Worm (Caenorhabditis elegans): Measurements from ENCODE around the gene nhr-231.

nhr-231 gene

ce11 chrV:18786694-18787093 is 4.1 kb upstream of the nhr-231 start, which contains the start of gene Y17D7B.3:
Gene Y17D7B.3 (minus strand): TSS chrV:18786794.
- TF ChIP-seq lsy-2 (tag; optimal IDR thresholded peaks at IDR 0.05) = no peak
- no peak for TF ChIP-seq ceh-63 (GFP tag; optimal IDR thresholded peaks at IDR 0.05)
- TF ChIP-seq efl-1 (optimal IDR thresholded peaks at IDR 0.05) = no peak
- TF ChIP-seq efl-1 (GFP tag; optimal IDR thresholded peaks at IDR 0.05 in 1 of 2) = no peak
- no peak for TF ChIP-seq egl-27 (tag; optimal IDR thresholded peaks at IDR 0.05)
- TF ChIP-seq unc-130 (tag; optimal IDR thresholded peaks at IDR 0.05) = no peak
- no peak for TF ChIP-seq grh-1 (GFP tag; IDR thresholded peaks at IDR 0.05)
- no peak for TF ChIP-seq alr-1 (tag; optimal IDR thresholded peaks at IDR 0.05; ENCODE audit: borderline replicate concordance)
- no peak for TF ChIP-seq dsc-1 (tag; optimal IDR thresholded peaks at IDR 0.05)
- TF ChIP-seq lin-39 (tag; optimal IDR thresholded peaks at IDR 0.05) = no peak
- TF ChIP-seq ztf-11 (tag; optimal IDR thresholded peaks at IDR 0.05) = no peak

ce11 chrV:18787417-18787918 is 3.3 kb upstream of the nhr-231 start, which contains the start of gene Y17D7B.2:
Gene Y17D7B.2 (plus strand): TSS chrV:18787739.
- TF ChIP-seq pag-3 (tag; optimal IDR thresholded peaks at IDR 0.05; ENCODE audit: borderline replicate concordance, insufficient read depth) (no peak), nhr-47 (tag; optimal IDR thresholded peaks at IDR 0.05) (no peak), tbx-2 (tag; optimal IDR thresholded peaks at IDR 0.05) (no peak), tlp-1 (tag; optimal IDR thresholded peaks at IDR 0.05) (no peak), zip-4 (GFP tag; optimal IDR thresholded peaks at IDR 0.05) (peak; percentile 36), grh-1 (GFP tag; IDR thresholded peaks at IDR 0.05) (no peak)

ce11 chrV:18800811-18801210 is 10.1 kb downstream of the nhr-231 start, which contains the start of gene nhr-170:
Gene nhr-170 (minus strand): TSS chrV:18800826.
- TF ChIP-seq aly-2 (tag; optimal IDR thresholded peaks at IDR 0.05) = no peak
- no peak for TF ChIP-seq unc-86 (tag; optimal IDR thresholded peaks at IDR 0.05)
- TF ChIP-seq C16A3.4 (tag; optimal IDR thresholded peaks at IDR 0.05) = no peak
- no peak for TF ChIP-seq lin-15B (tag; optimal IDR thresholded peaks at IDR 0.05)
- TF ChIP-seq tbx-2 (tag; optimal IDR thresholded peaks at IDR 0.05) = no peak
- TF ChIP-seq nhr-84 (tag; optimal IDR thresholded peaks at IDR 0.05) = no peak
- no peak for TF ChIP-seq lin-35 (GFP tag; optimal IDR thresholded peaks at IDR 0.05)
- no peak for TF ChIP-seq pax-3 (tag; optimal IDR thresholded peaks at IDR 0.05)

- TF ChIP-seq C16A3.4 (tag; optimal IDR thresholded peaks at IDR 0.05) (no peak), unc-98 (GFP tag; IDR thresholded peaks at IDR 0.05) (no peak), ama-1 (optimal IDR thresholded peaks at IDR 0.05) (no peak), nhr-20 (tag; optimal IDR thresholded peaks at IDR 0.05) (no peak), mab-9 (GFP tag; IDR thresholded peaks at IDR 0.05) (no peak), nhr-28 (tag; optimal IDR thresholded peaks at IDR 0.05) (no peak)
Measured at ce11 chrV:18802077-18802476, 11.3 kb downstream of the nhr-231 start, which contains the start of gene C54E10.11. Gene C54E10.11 (minus strand): TSS chrV:18802177.

DNA sequence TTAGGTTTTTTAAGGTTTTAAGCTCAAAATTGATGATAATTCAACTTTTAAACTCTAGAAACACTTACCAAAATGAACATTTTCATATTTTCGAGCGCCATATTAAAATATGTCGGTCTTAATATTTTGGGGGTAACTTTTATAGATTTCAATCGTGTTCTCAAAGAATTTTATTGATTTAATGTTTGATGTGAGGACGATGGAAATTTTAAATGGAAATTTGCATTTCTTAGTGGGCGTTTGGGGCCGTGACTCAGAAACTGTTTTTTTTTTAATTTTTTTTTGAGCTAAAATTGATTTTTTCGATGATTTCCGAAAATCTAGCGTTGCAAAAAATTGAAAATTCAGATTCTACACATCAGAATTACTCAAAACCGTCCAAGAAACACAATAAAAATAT is 12.5 kb downstream of the nhr-231 start, which contains the start of gene C54E10.10:
Gene C54E10.10, minus strand, starts transcription at position 101 of the 400 bp plus-strand sequence.
- TF ChIP-seq lin-35 (GFP tag; optimal IDR thresholded peaks at IDR 0.05) (no peak), nhr-12 (tag; optimal IDR thresholded peaks at IDR 0.05) (no peak), efl-1 (optimal IDR thresholded peaks at IDR 0.05) (no peak), efl-1 (GFP tag; optimal IDR thresholded peaks at IDR 0.05 in 1 of 2) (peak in 1 of 2 experiments; percentile 16), C04F5.9 (tag; optimal IDR thresholded peaks at IDR 0.05) (no peak), F16B12.6 (tag; optimal IDR thresholded peaks at IDR 0.05) (no peak), swsn-7 (tag; optimal IDR thresholded peaks at IDR 0.05) (no peak)

DNA sequence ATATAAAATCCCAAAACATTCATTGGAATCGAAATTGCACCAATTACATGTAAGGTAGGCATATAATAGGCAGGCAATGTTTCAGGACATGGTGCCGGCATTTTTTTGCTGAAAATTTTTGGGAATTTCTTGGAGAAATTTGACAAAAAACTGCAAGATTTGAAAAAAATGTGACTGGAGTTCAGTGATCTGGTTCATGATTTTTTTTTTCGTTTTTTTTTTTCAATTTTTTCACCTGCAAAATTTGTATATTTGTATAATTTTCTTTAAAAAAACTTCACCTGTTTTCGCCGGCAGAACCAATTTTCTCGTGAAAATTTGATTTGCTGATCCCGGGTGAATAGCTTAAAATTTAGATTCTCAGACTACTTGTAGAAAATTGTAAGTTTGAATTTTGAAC is 15.7 kb downstream of the nhr-231 start, which contains the start of gene sri-10:
Gene sri-10, minus strand, starts transcription at position 101 of the 400 bp plus-strand sequence.
- no peak for TF ChIP-seq nhr-12 (tag; optimal IDR thresholded peaks at IDR 0.05)
- no peak for TF ChIP-seq fkh-10 (GFP tag; optimal IDR thresholded peaks at IDR 0.05)
- no peak for TF ChIP-seq C34B4.2 (tag; optimal IDR thresholded peaks at IDR 0.05)
- TF ChIP-seq lir-3 (tag; optimal IDR thresholded peaks at IDR 0.05; ENCODE audit: poor library complexity) = no peak
- TF ChIP-seq irx-1 (tag; optimal IDR thresholded peaks at IDR 0.05) = no peak
- TF ChIP-seq nhr-28 (tag; optimal IDR thresholded peaks at IDR 0.05) = no peak
- no peak for TF ChIP-seq lin-13 (GFP tag; optimal IDR thresholded peaks at IDR 0.05)
- no peak for TF ChIP-seq efl-1 (optimal IDR thresholded peaks at IDR 0.05)
- TF ChIP-seq efl-1 (GFP tag; optimal IDR thresholded peaks at IDR 0.05 in 1 of 2) = no peak
- no peak for TF ChIP-seq hlh-4 (tag; optimal IDR thresholded peaks at IDR 0.05)
- TF ChIP-seq unc-62 (GFP tag; optimal IDR thresholded peaks at IDR 0.05) = no peak
- no peak for TF ChIP-seq lin-14 (GFP tag; optimal IDR thresholded peaks at IDR 0.05)
- no peak for TF ChIP-seq grh-1 (GFP tag; IDR thresholded peaks at IDR 0.05)
